Fruit fly (Drosophila melanogaster) Kc167 (cell line): ENCODE data around the gene CG7601.

Experiments used
- Myc ChIP-seq: fragments of >200 bp; optimal IDR thresholded peaks from 2 replicates; lab custom pipeline; 2017; ENCODE audit warnings: missing external identifiers
- Sin3A ChIP-seq: fragments of >200 bp; optimal IDR thresholded peaks from 2 replicates; lab custom pipeline; 2018; ENCODE audit warnings: missing external identifiers
- h ChIP-seq: fragments of >200 bp; optimal IDR thresholded peaks from 3 replicates; lab custom pipeline; 2018; ENCODE audit warnings: missing external identifiers
- insv ChIP-seq: fragments of >200 bp; optimal IDR thresholded peaks from 3 replicates; lab custom pipeline; 2018; ENCODE audit warnings: missing external identifiers
- psq ChIP-seq: fragments of >200 bp; optimal IDR thresholded peaks from 2 replicates; lab custom pipeline; 2017; ENCODE audit warnings: missing external identifiers
- ttk ChIP-seq: sonication (Bioruptor generic); optimal IDR thresholded peaks from 2 replicates; lab custom pipeline; 2017; ENCODE audit warnings: missing external identifiers

The CG7601 gene

DNA sequence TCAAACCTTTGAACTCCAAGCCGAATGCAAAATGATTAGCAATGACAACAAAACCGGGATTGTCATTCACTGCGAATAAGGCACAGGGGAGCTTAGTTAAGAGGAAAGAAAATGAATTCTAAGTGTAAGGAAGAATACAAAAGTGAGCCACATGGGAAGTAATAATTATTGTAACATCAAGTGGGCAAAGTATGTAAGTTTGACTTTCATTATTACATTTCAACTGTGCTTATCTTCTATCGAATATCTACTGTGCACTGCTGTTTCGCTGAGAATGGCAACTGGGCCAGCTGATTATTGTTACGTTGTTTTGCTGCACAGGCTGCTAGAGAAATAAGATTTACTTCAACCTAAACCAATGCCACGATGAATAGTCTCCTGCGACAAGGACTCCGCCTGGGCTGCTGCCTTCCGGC, at the start of gene CG7601, which contains the start of gene CIA30:
Gene CG7601 (minus strand): TSS at position 68 of the 416 bp plus-strand sequence.
Gene CIA30 (plus strand): TSS at position 288 of the 416 bp plus-strand sequence.
- TF ChIP-seq ttk (no peak), Myc (lab: Kevin White, UChicago) (no peak), Sin3A (lab: Kevin White, UChicago) (no peak), h (lab: Kevin White, UChicago) (no peak), psq (no peak), insv (lab: Kevin White, UChicago) (no peak)

DNA sequence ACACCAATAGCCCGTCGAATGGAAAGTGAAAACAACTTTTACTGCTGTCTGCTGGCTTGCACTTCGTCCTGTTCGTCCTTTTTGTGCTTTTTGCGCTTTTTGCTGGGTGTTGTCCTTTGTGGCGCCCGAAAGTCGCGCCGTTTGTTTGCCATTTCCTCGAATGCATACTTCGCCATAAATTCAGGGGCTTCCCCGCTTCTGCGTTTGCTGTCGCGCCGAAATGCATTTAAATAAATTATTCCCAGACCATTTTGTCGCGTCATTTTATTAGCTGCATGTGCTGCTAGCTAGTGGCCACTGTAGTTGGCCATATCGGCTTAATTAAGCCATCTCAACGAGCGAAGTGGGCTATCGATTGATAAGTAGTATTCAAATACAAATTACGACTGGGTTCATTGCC, 48.7 kb upstream of the CG7601 start:
- TF ChIP-seq psq (no peak), ttk (no peak), Myc (lab: Kevin White, UChicago) (no peak), h (lab: Kevin White, UChicago) (no peak), insv (lab: Kevin White, UChicago) (no peak), Sin3A (lab: Kevin White, UChicago) (no peak)

DNA sequence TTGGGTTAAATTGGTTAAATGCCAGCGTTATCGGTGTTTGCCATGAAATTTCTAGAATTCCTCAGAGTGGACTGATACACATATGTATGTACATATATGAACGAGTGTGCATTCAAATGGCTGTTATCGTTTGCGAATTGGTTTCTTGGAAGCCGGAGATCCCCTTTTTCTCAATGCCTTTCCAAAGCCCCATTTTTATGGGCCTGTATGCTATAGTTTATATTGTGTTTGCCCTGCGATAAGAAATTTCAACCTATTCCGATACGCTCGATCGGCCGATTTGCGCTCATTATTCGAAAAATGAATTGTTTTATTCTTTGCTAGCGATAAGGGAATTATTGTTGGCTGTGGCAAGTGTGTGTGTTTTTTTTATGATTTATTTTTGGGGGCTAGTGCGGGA, 46.7 kb upstream of the CG7601 start:
- TF ChIP-seq ttk: no peak
- TF ChIP-seq h (lab: Kevin White, UChicago): no peak
- no peak for TF ChIP-seq psq
- TF ChIP-seq Myc (lab: Kevin White, UChicago): no peak

DNA sequence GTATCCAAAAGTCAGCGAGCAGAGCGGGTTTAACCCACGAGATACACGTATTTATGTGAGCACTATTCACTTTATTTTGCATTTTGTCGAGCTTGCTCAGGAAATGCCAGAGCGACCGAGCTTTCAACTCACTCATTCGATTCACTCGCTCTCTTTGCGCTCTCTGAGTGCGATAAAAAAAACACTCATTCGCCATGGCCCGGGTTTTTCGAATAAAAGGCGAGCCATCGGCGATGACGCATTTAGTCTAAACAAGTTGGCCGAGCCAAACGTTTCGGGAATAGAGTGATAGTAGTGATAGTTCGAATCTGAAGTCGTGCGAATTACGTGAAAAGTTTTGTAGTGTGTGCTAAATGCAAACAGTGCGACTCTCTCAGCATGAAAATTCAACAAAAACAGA, 45.8 kb upstream of the CG7601 start:
- TF ChIP-seq insv (lab: Kevin White, UChicago): no peak
- no peak for TF ChIP-seq ttk
- TF ChIP-seq h (lab: Kevin White, UChicago): no peak
- TF ChIP-seq psq: no peak
- TF ChIP-seq Myc (lab: Kevin White, UChicago): no peak
- no peak for TF ChIP-seq Sin3A (lab: Kevin White, UChicago)

DNA sequence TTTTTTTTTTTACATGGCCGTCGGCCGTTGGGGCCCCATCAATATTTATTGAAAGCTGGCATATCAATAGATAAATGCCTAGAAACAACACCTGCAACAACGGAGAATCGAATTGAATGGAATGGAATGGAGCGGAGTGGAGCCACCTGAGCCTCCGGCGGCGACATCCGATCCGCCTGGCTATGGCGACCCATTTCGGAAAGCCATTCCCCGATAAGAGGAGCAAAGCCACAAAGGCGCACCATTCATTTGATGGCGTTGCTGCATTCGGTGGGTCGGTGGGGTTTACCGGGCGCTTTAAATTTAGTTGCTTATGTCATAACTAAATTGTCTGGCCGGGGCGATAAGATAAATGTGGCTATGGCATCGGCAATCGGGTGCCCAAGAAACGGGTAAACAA, 45.3 kb upstream of the CG7601 start:
- TF ChIP-seq h (lab: Kevin White, UChicago): no peak
- no peak for TF ChIP-seq Sin3A (lab: Kevin White, UChicago)
- TF ChIP-seq psq: no peak
- no peak for TF ChIP-seq insv (lab: Kevin White, UChicago)
- no peak for TF ChIP-seq Myc (lab: Kevin White, UChicago)
- no peak for TF ChIP-seq ttk

DNA sequence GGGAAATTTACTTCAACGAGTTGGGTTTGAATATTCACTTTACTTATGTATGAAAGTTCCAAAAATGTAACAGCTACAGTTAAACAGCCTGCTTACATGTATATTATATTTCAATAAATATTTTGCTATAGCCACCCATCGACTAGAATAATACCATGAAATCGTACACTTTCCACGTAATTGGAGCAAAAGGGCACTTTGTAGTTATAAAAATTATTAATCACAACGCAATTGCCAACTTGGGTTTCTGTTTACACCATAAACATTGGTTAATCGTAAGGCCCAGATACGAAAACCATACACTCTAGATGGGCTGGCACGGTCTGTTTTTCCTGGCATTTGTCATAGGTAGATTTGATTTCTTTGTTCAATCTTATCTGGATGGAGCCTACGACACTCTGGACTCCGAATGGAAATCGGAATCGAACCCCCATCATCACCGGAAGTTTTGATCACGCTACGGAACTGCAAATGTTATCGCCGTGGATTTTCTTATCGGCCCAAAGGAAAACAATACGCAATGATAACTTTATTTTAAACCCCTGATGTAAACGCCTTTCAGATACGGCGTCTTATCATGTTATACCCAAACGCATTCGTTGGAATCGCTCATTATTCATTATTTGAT, 44.0 kb upstream of the CG7601 start, which contains the start of gene fig:
Gene fig (minus strand): TSS at position 51 of the 628 bp plus-strand sequence.
- TF ChIP-seq psq: no peak
- TF ChIP-seq insv (lab: Kevin White, UChicago): no peak

DNA sequence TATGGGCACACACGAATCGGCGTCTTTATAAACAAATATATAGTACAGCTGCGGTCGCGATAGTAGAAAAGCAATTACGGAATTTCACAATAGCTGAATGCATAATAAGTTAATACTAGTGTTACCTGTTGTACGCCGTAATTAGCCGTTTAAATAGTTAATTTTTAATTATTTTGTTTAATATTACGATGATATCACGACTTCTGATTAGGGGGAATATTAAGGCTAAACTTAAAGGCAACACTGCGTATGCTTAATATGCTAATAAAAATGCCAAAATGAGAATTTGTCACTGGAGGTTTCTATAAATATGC, 42.4 kb upstream of the CG7601 start:
- TF ChIP-seq psq (no peak), Sin3A (lab: Kevin White, UChicago) (no peak), Myc (lab: Kevin White, UChicago) (no peak), insv (lab: Kevin White, UChicago) (no peak), h (lab: Kevin White, UChicago) (no peak), ttk (no peak)

DNA sequence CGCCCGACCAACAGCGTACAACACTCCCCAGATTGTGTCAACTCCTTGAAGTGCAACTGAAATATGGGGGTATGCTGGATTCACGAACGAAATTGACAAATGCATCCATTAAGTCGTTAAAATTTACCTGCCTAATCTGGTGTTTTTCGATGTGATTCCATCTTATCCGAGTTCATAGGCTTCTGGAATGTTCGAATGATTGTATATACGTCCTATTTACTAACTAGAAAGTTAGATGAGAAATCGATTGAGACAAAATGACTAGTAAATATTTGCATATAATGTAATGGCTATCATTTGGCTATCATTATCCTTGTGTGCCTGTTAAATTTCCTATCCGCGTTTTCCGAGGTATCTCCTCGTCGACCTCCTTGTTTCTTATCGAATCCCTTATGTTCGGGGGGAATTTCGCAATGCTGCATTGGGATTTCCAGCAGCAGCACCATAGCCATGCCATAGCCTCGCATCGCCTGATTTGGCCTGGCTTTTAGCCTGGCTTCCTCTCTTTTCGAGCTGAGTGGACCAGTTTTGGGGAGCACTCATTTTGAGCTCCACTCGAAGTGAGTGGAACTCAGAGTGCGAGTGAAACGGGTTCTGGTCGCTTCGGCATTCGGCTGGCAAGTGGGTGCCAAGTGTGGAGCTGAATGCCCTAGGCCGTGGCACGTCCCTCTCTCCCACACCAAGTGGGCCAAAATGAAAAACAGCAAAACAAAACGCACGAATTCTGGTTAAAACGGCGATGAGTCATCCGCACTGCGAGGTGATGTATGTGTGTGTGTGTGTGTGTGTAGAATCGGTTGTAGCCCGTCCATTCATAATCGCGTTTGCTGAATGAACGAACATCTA, 41.8 kb upstream of the CG7601 start:
- TF ChIP-seq Myc (lab: Kevin White, UChicago) (no peak), h (lab: Kevin White, UChicago) (no peak), psq (no peak), ttk (no peak), insv (lab: Kevin White, UChicago) (no peak), Sin3A (lab: Kevin White, UChicago) (no peak)

DNA sequence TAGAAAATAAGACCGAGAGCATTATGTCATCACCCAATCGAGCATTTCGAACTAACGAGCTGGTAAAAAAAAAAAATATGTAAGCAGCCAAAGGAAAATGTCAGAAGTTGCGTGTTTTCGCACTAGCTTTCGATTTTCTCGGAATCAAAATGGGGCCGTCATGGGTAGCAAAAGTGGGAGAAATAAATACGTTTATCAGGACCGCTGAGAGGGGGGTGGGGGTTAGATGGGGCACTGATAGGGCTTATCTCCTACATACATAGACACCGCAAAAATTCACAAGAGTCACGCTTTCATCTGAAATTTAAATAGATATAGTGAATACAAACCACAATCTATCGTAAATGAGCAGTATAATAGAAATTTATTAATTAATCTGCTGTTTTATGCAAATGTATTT, 40.7 kb upstream of the CG7601 start:
- no peak for TF ChIP-seq psq
- TF ChIP-seq insv (lab: Kevin White, UChicago): no peak
- no peak for TF ChIP-seq h (lab: Kevin White, UChicago)
- no peak for TF ChIP-seq ttk
- TF ChIP-seq Sin3A (lab: Kevin White, UChicago): no peak
- TF ChIP-seq Myc (lab: Kevin White, UChicago): no peak

DNA sequence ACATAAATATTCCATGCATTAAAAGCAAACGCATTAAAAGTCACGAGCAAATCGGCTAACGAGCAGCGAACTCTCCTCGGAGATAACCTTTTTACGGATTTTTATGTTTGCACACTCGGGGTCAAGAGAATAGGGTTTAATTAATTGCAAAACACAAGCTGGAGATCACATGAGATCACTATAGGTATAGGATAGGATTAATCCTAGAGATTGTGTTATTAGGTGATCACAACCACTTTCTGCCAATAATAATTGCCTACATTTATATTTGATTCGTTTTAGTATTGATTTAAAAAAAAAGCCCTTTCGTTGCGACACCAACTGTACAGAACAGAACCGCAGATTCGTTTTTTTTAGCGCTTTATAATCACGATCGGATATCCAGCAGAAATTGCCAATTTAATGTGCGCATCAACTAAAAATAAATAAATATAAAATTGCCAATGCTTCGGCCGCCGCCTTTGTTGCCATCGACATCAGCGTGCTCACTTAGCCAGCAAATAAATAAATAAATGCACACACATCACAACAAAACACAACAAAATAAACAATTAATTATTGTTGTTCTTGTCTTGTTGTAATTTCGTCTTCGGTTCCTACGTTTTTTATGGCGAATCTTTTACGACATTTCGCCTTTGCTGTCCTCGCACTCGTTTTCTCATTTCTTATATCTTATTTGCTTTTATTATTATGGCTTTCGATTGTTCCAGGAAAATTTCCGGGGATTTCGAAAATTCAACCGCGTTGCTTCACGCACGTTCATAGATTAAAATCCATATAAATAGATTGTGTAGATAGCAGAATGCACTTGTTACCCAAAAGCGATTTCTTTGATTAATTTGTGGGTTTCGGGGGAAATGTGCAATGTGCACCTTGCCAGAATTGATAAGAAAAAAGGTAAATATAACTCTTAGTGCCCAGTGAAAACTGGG, 39.5 kb upstream of the CG7601 start:
- no peak for TF ChIP-seq ttk
- TF ChIP-seq psq: no peak
- TF ChIP-seq h (lab: Kevin White, UChicago): no peak
- TF ChIP-seq insv (lab: Kevin White, UChicago): no peak

DNA sequence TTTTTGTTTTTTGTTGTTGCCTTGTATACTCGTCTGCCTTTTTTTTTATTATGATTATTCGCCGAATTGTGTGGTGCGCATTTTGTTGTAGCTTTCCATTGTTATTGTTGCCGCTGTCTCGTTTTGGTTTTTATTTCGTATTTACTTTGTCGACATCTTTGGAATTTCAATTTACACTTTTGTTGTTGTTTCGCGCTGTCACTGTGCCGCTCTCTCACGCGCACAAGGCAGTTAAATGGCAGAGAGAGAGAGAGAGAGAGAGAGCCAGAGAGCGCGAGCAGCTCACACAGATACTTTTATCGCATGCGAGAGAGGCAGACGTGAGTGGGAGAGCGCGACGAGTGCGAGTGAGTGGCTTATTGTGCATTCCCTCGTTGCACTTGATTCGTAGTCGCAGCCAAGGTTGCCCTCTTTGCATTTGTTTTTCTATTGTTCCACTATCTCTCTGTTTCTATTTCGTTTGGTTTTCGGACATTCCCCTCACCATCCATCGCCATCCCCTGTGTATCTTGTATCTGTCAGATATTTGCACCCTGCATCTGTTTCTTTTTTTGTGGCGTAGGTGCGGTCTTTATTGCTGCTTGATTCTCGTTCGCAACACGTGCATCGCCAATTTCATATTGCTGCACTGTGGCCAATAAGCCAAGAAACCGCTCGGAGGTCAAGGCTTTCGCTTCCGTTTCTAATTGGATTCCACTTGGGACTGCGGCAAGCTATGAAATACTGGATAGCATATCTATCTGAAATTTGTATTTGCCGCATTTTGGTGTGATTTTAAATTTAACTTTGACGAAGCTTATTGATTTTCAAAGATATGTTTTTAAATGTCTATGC, 38.0 kb upstream of the CG7601 start:
- TF ChIP-seq Sin3A (lab: Kevin White, UChicago) (no peak), psq (no peak), Myc (lab: Kevin White, UChicago) (no peak), insv (lab: Kevin White, UChicago) (no peak), h (lab: Kevin White, UChicago) (no peak), ttk (no peak)
